Fruit fly (Drosophila melanogaster): Measurements from ENCODE around the gene GCS2beta.

GCS2beta gene

dm6 chr2L:17495759-17496158 is 11.7 kb upstream of the GCS2beta start:
- TF ChIP-seq vri (GFP tag; optimal IDR thresholded peaks at IDR 0.05), result no peak
- TF ChIP-seq Lpt (GFP tag; optimal IDR thresholded peaks at IDR 0.05), result no peak
- TF ChIP-seq CG8119 (GFP tag; IDR thresholded peaks at IDR 0.05), result no peak
- no peak for TF ChIP-seq Hr39 (GFP tag; optimal IDR thresholded peaks at IDR 0.05)
- TF ChIP-seq Sox15 (GFP tag; optimal IDR thresholded peaks at IDR 0.05), result no peak
- TF ChIP-seq CG4318 (GFP tag; optimal IDR thresholded peaks at IDR 0.05), result no peak
- no peak for TF ChIP-seq CG34406 (GFP tag; optimal IDR thresholded peaks at IDR 0.05)
- no peak for TF ChIP-seq Hr38 (GFP tag; optimal IDR thresholded peaks at IDR 0.05)
- TF ChIP-seq Eip75B (GFP tag; optimal IDR thresholded peaks at IDR 0.05), result no peak
- TF ChIP-seq CG8319 (GFP tag; optimal IDR thresholded peaks at IDR 0.05), result no peak
- TF ChIP-seq fkh (GFP tag; optimal IDR thresholded peaks at IDR 0.05), result no peak
- TF ChIP-seq dsx (GFP tag; optimal IDR thresholded peaks at IDR 0.05; ENCODE audit: poor library complexity, severe bottlenecking), result no peak
- TF ChIP-seq salr (GFP tag; optimal IDR thresholded peaks at IDR 0.05), result no peak
- TF ChIP-seq CG10669 (GFP tag; optimal IDR thresholded peaks at IDR 0.05), result no peak
- TF ChIP-seq pdm3 (GFP tag; optimal IDR thresholded peaks at IDR 0.05), result no peak
- no peak for TF ChIP-seq CG8632 (GFP tag; optimal IDR thresholded peaks at IDR 0.05)

- TF ChIP-seq dac (GFP tag; optimal IDR thresholded peaks at IDR 0.05), result no peak
- no peak for TF ChIP-seq Sox15 (GFP tag; optimal IDR thresholded peaks at IDR 0.05)
- peak; percentile 16 for TF ChIP-seq acj6 (GFP tag; optimal IDR thresholded peaks at IDR 0.05)
- TF ChIP-seq CG6808 (GFP tag; optimal IDR thresholded peaks at IDR 0.05), result no peak
- TF ChIP-seq CG15336 (GFP tag; IDR thresholded peaks at IDR 0.05), result peak; percentile 49; the same call in 1 of the 2 replicates
- TF ChIP-seq CG8119 (GFP tag; IDR thresholded peaks at IDR 0.05), result peak; percentile 65
- TF ChIP-seq salr (GFP tag; optimal IDR thresholded peaks at IDR 0.05), result no peak
- peak; percentile 89 for TF ChIP-seq CG32006 (GFP tag; optimal IDR thresholded peaks at IDR 0.05)
- TF ChIP-seq lz (GFP tag; optimal IDR thresholded peaks at IDR 0.05), result no peak
Observed at dm6 chr2L:17492680-17493079, 8.6 kb upstream of the GCS2beta start.

DNA sequence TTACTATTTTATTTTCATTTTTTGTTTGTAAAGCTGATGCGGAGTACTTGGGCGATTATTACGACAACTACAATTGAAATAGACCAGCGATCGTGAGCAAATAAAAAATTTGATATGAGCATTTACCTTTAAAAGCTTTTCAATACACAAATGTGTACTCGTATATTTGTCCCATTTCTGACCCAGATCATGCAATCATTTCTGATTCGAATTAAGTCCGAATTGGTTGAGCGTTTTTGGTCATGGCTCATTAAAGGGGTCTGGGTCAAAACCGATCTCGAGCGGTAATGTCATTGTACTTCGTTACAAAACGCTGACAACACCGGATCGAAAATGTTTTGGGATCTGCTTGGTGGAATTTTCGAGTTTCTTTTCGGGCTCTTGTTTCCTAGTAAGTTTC is 2.2 kb upstream of the GCS2beta start, which contains the start of gene CG43220:
Gene CG43220 (plus strand): TSS at position 301 of the 400 bp plus-strand sequence.
- no peak for TF ChIP-seq acj6 (GFP tag; optimal IDR thresholded peaks at IDR 0.05)

DNA sequence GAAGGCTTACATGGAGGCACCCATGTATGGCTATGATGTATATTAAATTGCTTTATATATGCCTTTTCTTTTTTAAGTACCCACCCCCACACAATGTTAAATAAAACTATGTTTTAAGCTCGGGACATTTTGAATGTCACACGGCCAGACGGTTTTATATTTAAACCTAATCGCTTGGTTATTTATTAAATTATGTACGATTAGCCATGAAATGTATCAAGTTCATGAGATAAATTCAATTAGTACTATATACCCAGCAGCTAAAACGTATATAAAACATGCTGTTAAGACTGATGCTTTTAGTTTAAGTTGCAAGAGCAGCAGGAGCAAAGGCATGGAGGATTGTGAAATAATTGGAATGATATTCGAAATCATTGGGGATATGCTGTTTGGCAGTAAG is 1.4 kb upstream of the GCS2beta start, which contains the start of the genes CG43221 and CG43645:
Gene CG43221 (plus strand): TSS at position 301 of the 400 bp plus-strand sequence.
Gene CG43645 (plus strand): TSS at position 301 of the 400 bp plus-strand sequence.
- TF ChIP-seq ss (GFP tag; optimal IDR thresholded peaks at IDR 0.05), result no peak

- TF ChIP-seq svp (GFP tag), result peak; percentile 97
- TF ChIP-seq CG9139 (GFP tag; optimal IDR thresholded peaks at IDR 0.05), result peak; percentile 94
- TF ChIP-seq vri (GFP tag; optimal IDR thresholded peaks at IDR 0.05), result peak; percentile 95
- peak; percentile 92 for TF ChIP-seq Ets21C (GFP tag; optimal IDR thresholded peaks at IDR 0.05)
- peak; percentile 93 for TF ChIP-seq fd85E (GFP tag; optimal IDR thresholded peaks at IDR 0.05)
- TF ChIP-seq Sox102F (GFP tag; optimal IDR thresholded peaks at IDR 0.05), result peak; percentile 98
- peak; percentile 97 for TF ChIP-seq CG1621 (tag; optimal IDR thresholded peaks at IDR 0.05)
- TF ChIP-seq acj6 (GFP tag; optimal IDR thresholded peaks at IDR 0.05), result peak; percentile 99
- peak; percentile 87 to 93 for TF ChIP-seq ss (GFP tag; optimal IDR thresholded peaks at IDR 0.05)
- TF ChIP-seq net (GFP tag; optimal IDR thresholded peaks at IDR 0.05), result peak; percentile 98
- TF ChIP-seq CG6276 (GFP tag; optimal IDR thresholded peaks at IDR 0.05), result peak; percentile 99
- peak; percentile 94 to 98 for TF ChIP-seq salr (GFP tag; optimal IDR thresholded peaks at IDR 0.05)
- TF ChIP-seq Ets96B (tag; optimal IDR thresholded peaks at IDR 0.05), result peak; percentile 99
- TF ChIP-seq Hr39 (GFP tag; optimal IDR thresholded peaks at IDR 0.05), result peak; percentile 96
- TF ChIP-seq Hr4 (GFP tag; optimal IDR thresholded peaks at IDR 0.05), result peak; percentile 98
- peak; percentile 95 for TF ChIP-seq fkh (GFP tag; optimal IDR thresholded peaks at IDR 0.05)
- TF ChIP-seq topi (GFP tag; optimal IDR thresholded peaks at IDR 0.05), result peak; percentile 98
- peak; percentile 99 for TF ChIP-seq Sox15 (GFP tag; optimal IDR thresholded peaks at IDR 0.05)
- peak; percentile 99 for TF ChIP-seq CG8119 (GFP tag; IDR thresholded peaks at IDR 0.05)
- TF ChIP-seq fd59A (GFP tag; optimal IDR thresholded peaks at IDR 0.05), result peak; percentile 96
- peak; percentile 97 for TF ChIP-seq spab (GFP tag; optimal IDR thresholded peaks at IDR 0.05)
- peak; percentile 98 for TF ChIP-seq CG7368 (GFP tag; optimal IDR thresholded peaks at IDR 0.05)
- peak; percentile 92 for TF ChIP-seq CG6808 (GFP tag; optimal IDR thresholded peaks at IDR 0.05)
- TF ChIP-seq CG31627 (GFP tag; optimal IDR thresholded peaks at IDR 0.05), result peak; percentile 97
- TF ChIP-seq OdsH (GFP tag; optimal IDR thresholded peaks at IDR 0.05), result peak; percentile 99
- peak; percentile 100 for TF ChIP-seq CG10631 (GFP tag; optimal IDR thresholded peaks at IDR 0.05)
- peak; percentile 95 for TF ChIP-seq CG16779 (tag; optimal IDR thresholded peaks at IDR 0.05)
- peak; percentile 100 for TF ChIP-seq CG32006 (GFP tag; optimal IDR thresholded peaks at IDR 0.05)
Observed at dm6 chr2L:17480943-17481580, 3.0 kb downstream of the GCS2beta start, which contains the start of the genes fws and Lamtor3. TSS of gene fws (minus strand) at chr2L:17481029. TSS of gene Lamtor3 (plus strand) at chr2L:17481231.

Data from whole organism, prepupa.